Fruit fly (Drosophila melanogaster) whole organism, embryonic: Measurements from ENCODE around the gene phol.

Experiments used
- Aef1 ChIP-seq: fragments of 200-800 bp; sonication (Bioruptor generic); IDR thresholded peaks from 3 replicates; pipeline ENCODE4 v1.3.6; 2022; ENCODE audit warnings: missing biosample characterization, missing genetic modification characterization
- CG13287 ChIP-seq: fragments of 200-800 bp; sonication (Bioruptor generic); IDR thresholded peaks from 2 replicates; pipeline ENCODE4 v1.3.6; 2022; ENCODE audit warnings: missing biosample characterization, missing genetic modification characterization; ENCODE audit not compliant: partially characterized antibody
- CG6854 ChIP-seq: fragments of 200-800 bp; sonication (Bioruptor generic); optimal IDR thresholded peaks from 3 replicates; lab custom pipeline; 2017; ENCODE audit warnings: missing biosample characterization, mild to moderate bottlenecking, missing genetic modification characterization
- CG7839 ChIP-seq: fragments of 200-800 bp; sonication (Bioruptor generic); optimal IDR thresholded peaks from 3 replicates; lab custom pipeline; 2018; ENCODE audit warnings: missing biosample characterization, mild to moderate bottlenecking, missing genetic modification characterization, moderate library complexity
- CTCF ChIP-seq: fragments of 200-800 bp; sonication (Bioruptor generic); optimal IDR thresholded peaks from 2 replicates; lab custom pipeline; 2017; ENCODE audit warnings: missing biosample characterization, mild to moderate bottlenecking, missing genetic modification characterization, moderate library complexity
- Dek ChIP-seq: fragments of 200-800 bp; sonication (Bioruptor generic); optimal IDR thresholded peaks from 3 replicates; lab custom pipeline; 2019; ENCODE audit warnings: missing biosample characterization, mild to moderate bottlenecking, missing genetic modification characterization, moderate library complexity
- Jarid2 ChIP-seq: fragments of 200-800 bp; sonication (Bioruptor generic); optimal IDR thresholded peaks from 3 replicates; lab custom pipeline; 2017; ENCODE audit warnings: mild to moderate bottlenecking, missing biosample characterization, missing genetic modification reagents, missing genetic modification characterization
- MTF-1 ChIP-seq: fragments of 200-800 bp; sonication (Bioruptor generic); optimal IDR thresholded peaks from 2 replicates; lab custom pipeline; 2018; ENCODE audit warnings: missing biosample characterization, mild to moderate bottlenecking, missing genetic modification characterization, borderline replicate concordance
- gcm2 ChIP-seq: fragments of 200-800 bp; sonication (Bioruptor generic); optimal IDR thresholded peaks from 2 replicates; lab custom pipeline; 2016; ENCODE audit warnings: missing biosample characterization, missing genetic modification characterization
- gt ChIP-seq: fragments of 200-800 bp; sonication (Bioruptor generic); IDR thresholded peaks from 2 replicates; pipeline ENCODE4 v1.3.6; 2022; ENCODE audit warnings: missing biosample characterization, missing genetic modification characterization
- so ChIP-seq: fragments of 200-800 bp; sonication (Bioruptor generic); IDR thresholded peaks from 3 replicates; pipeline ENCODE4 v1.3.6; 2022; ENCODE audit warnings: missing biosample characterization, missing genetic modification characterization

- TF ChIP-seq Aef1 (GFP tag; lab: Robert Waterston, UW): no peak
- no peak for TF ChIP-seq Jarid2
- no peak for TF ChIP-seq CG6854 (GFP tag; lab: Kevin White, UChicago)
- no peak for TF ChIP-seq gt (GFP tag; lab: Robert Waterston, UW)
- no peak for TF ChIP-seq gcm2 (GFP tag; lab: Kevin White, UChicago)
- TF ChIP-seq MTF-1 (GFP tag; lab: Kevin White, UChicago): no peak
- TF ChIP-seq CTCF (GFP tag; lab: Kevin White, UChicago): no peak
- TF ChIP-seq CG13287 (GFP tag; lab: Robert Waterston, UW): no peak
- TF ChIP-seq so: no peak
- no peak for TF ChIP-seq CG7839
- no peak for TF ChIP-seq Dek (tag; lab: Kevin White, UChicago)
These were observed 49.6 kb upstream of the phol start for dm6 chr3L:9505713-9506062.
